Fruit fly (Drosophila melanogaster) whole organism, embryonic: ENCODE results near the gene Pp4-19C.
A peak's percentile ranks its signal among the peaks of the same experiment; 100 is the strongest.

Source experiments
- Atf6 ChIP-seq: fragments of 200-800 bp; sonication (Bioruptor generic); IDR thresholded peaks from 2 replicates; pipeline ENCODE4 v1.3.6; 2022; ENCODE audit warnings: missing biosample characterization, missing genetic modification characterization
- CG11696 ChIP-seq: fragments of 200-800 bp; sonication (Bioruptor generic); IDR thresholded peaks from 2 replicates; pipeline ENCODE4 v1.3.6; 2022; ENCODE audit warnings: missing biosample characterization, missing genetic modification characterization
- CG12104 ChIP-seq: fragments of 200-800 bp; sonication (Bioruptor generic); optimal IDR thresholded peaks from 3 replicates; lab custom pipeline; 2016; ENCODE audit warnings: missing biosample characterization, missing genetic modification characterization
- CG13424 ChIP-seq: fragments of 200-800 bp; sonication (Bioruptor generic); optimal IDR thresholded peaks from 2 replicates; lab custom pipeline; 2019; ENCODE audit warnings: missing biosample characterization, mild to moderate bottlenecking, missing genetic modification characterization, moderate library complexity
- CG13624 ChIP-seq: fragments of 200-800 bp; sonication (Bioruptor generic); optimal IDR thresholded peaks from 2 replicates; lab custom pipeline; 2016; ENCODE audit warnings: missing biosample characterization, missing genetic modification characterization
- CG14441 ChIP-seq: fragments of 200-800 bp; sonication (Bioruptor generic); IDR thresholded peaks from 2 replicates; pipeline ENCODE4 v1.3.6; 2022; ENCODE audit warnings: missing biosample characterization, missing genetic modification characterization
- CG15011 ChIP-seq: fragments of 200-800 bp; sonication (Bioruptor generic); optimal IDR thresholded peaks from 3 replicates; lab custom pipeline; 2018; ENCODE audit warnings: missing biosample characterization, mild to moderate bottlenecking, missing genetic modification characterization
- CG1529 ChIP-seq: fragments of 200-800 bp; sonication (Bioruptor generic); optimal IDR thresholded peaks from 3 replicates; lab custom pipeline; 2018; ENCODE audit warnings: missing biosample characterization, missing genetic modification characterization
- CG16815 ChIP-seq: fragments of 200-800 bp; sonication (Bioruptor generic); optimal IDR thresholded peaks from 3 replicates; lab custom pipeline; 2017; ENCODE audit warnings: missing biosample characterization, mild to moderate bottlenecking, missing genetic modification characterization
- CG34376 ChIP-seq: fragments of 200-800 bp; sonication (Bioruptor generic); optimal IDR thresholded peaks from 2 replicates; lab custom pipeline; 2018; ENCODE audit warnings: missing biosample characterization, mild to moderate bottlenecking, missing genetic modification characterization
- CG4707 ChIP-seq: fragments of 200-800 bp; sonication (Bioruptor generic); optimal IDR thresholded peaks from 2 replicates; lab custom pipeline; 2018; ENCODE audit warnings: missing biosample characterization, mild to moderate bottlenecking, missing genetic modification characterization, moderate library complexity
- CG6765 ChIP-seq: fragments of 200-800 bp; sonication (Bioruptor generic); optimal IDR thresholded peaks from 3 replicates; lab custom pipeline; 2017; ENCODE audit warnings: missing biosample characterization, mild to moderate bottlenecking, missing genetic modification characterization
- CG7357 ChIP-seq: fragments of 200-800 bp; sonication (Bioruptor generic); IDR thresholded peaks from 3 replicates; pipeline ENCODE4 v1.3.6; 2022; ENCODE audit warnings: missing biosample characterization, missing genetic modification characterization
- CG7372 ChIP-seq: fragments of 200-800 bp; sonication (Bioruptor generic); IDR thresholded peaks from 2 replicates; pipeline ENCODE4 v1.3.6; 2022; ENCODE audit warnings: missing biosample characterization, missing genetic modification characterization
- Camta ChIP-seq: fragments of 200-800 bp; sonication (Bioruptor generic); optimal IDR thresholded peaks from 2 replicates; lab custom pipeline; 2016; ENCODE audit warnings: missing biosample characterization, missing genetic modification characterization
- CrebB ChIP-seq: fragments of 200-800 bp; sonication (Bioruptor generic); optimal IDR thresholded peaks from 3 replicates; lab custom pipeline; 2018; ENCODE audit warnings: missing biosample characterization, mild to moderate bottlenecking, missing genetic modification characterization
- Dad ChIP-seq: fragments of 200-800 bp; sonication (Bioruptor generic); optimal IDR thresholded peaks from 3 replicates; lab custom pipeline; 2016; ENCODE audit warnings: missing biosample characterization, missing genetic modification characterization
- HLH54F ChIP-seq: fragments of 200-800 bp; sonication (Bioruptor generic); optimal IDR thresholded peaks from 3 replicates; lab custom pipeline; 2016; ENCODE audit warnings: missing biosample characterization, missing genetic modification characterization
- Hr78 ChIP-seq, 2 experiments: fragments of 200-800 bp in 1 of 2; fragments of >200 bp in 1 of 2; sonication (Bioruptor generic) in 1 of 2; optimal IDR thresholded peaks; 2 replicates each; lab custom pipeline; 2017 to 2019; ENCODE audit warnings: missing biosample characterization in 2 of 2, missing genetic modification characterization in 2 of 2, mild to moderate bottlenecking in 1 of 2, moderate library complexity in 1 of 2
- NK7.1 ChIP-seq: fragments of 200-800 bp; sonication (Bioruptor generic); optimal IDR thresholded peaks from 3 replicates; lab custom pipeline; 2016; ENCODE audit warnings: missing biosample characterization, missing genetic modification characterization
- Pdp1 ChIP-seq, 2 experiments: fragments of 200-800 bp; sonication (Bioruptor generic); optimal IDR thresholded peaks; 3 replicates each; lab custom pipeline; 2016; ENCODE audit warnings: missing biosample characterization in 2 of 2, missing genetic modification characterization in 2 of 2, mild to moderate bottlenecking in 1 of 2, moderate library complexity in 1 of 2
- Poxn ChIP-seq: fragments of 200-800 bp; sonication (Bioruptor generic); IDR thresholded peaks from 2 replicates; pipeline ENCODE4 v1.3.6; 2022; ENCODE audit warnings: missing biosample characterization, missing genetic modification characterization
- Ravus ChIP-seq: fragments of 200-800 bp; sonication (Bioruptor generic); IDR thresholded peaks from 2 replicates; pipeline ENCODE4 v1.3.6; 2022; ENCODE audit warnings: missing biosample characterization, missing genetic modification characterization
- Rx ChIP-seq: fragments of 200-800 bp; sonication (Bioruptor generic); IDR thresholded peaks from 2 replicates; pipeline ENCODE4 v1.3.6; 2022; ENCODE audit warnings: missing biosample characterization, missing genetic modification characterization
- Sox100B ChIP-seq: fragments of 200-800 bp; sonication (Bioruptor generic); optimal IDR thresholded peaks from 3 replicates; lab custom pipeline; 2018; ENCODE audit warnings: missing biosample characterization, mild to moderate bottlenecking, missing genetic modification characterization
- Sox102F ChIP-seq: fragments of 200-800 bp; sonication (Bioruptor generic); optimal IDR thresholded peaks from 2 replicates; lab custom pipeline; 2018; ENCODE audit warnings: missing biosample characterization, mild to moderate bottlenecking, missing genetic modification characterization, moderate library complexity
- Trl ChIP-seq, 3 experiments: fragments of >200 bp in 2 of 3; fragments of 200-800 bp in 1 of 3; sonication (Bioruptor generic) in 1 of 3; optimal IDR thresholded peaks; 2 replicates in 1 of 3; 3 replicates in 2 of 3; lab custom pipeline; 2016 to 2017; ENCODE audit warnings: missing biosample characterization in 1 of 3, missing genetic modification characterization in 1 of 3
- Vsx1 ChIP-seq: fragments of 200-800 bp; sonication (Bioruptor generic); optimal IDR thresholded peaks from 2 replicates; lab custom pipeline; 2017; ENCODE audit warnings: missing biosample characterization, mild to moderate bottlenecking, missing genetic modification characterization, missing genetic modification reagents
- ab ChIP-seq: fragments of 200-800 bp; sonication (Bioruptor generic); optimal IDR thresholded peaks from 2 replicates; lab custom pipeline; 2016; ENCODE audit warnings: missing biosample characterization, missing genetic modification characterization
- ap ChIP-seq: fragments of 200-800 bp; sonication (Bioruptor generic); IDR thresholded peaks from 2 replicates; pipeline ENCODE4 v1.3.6; 2022; ENCODE audit warnings: missing biosample characterization, missing genetic modification characterization
- ara ChIP-seq: fragments of 200-800 bp; sonication (Bioruptor generic); IDR thresholded peaks from 2 replicates; pipeline ENCODE4 v1.3.6; 2022; ENCODE audit warnings: missing biosample characterization, missing genetic modification characterization
- emc ChIP-seq: fragments of 200-800 bp; sonication (Bioruptor generic); optimal IDR thresholded peaks from 2 replicates; lab custom pipeline; 2016; ENCODE audit warnings: missing biosample characterization, missing genetic modification characterization
- gem ChIP-seq: fragments of 200-800 bp; sonication (Bioruptor generic); optimal IDR thresholded peaks from 2 replicates; lab custom pipeline; 2019; ENCODE audit warnings: missing biosample characterization, mild to moderate bottlenecking, missing genetic modification characterization, moderate library complexity
- grau ChIP-seq: fragments of 200-800 bp; optimal IDR thresholded peaks from 3 replicates; lab custom pipeline; 2019; ENCODE audit warnings: missing biosample characterization, mild to moderate bottlenecking, missing genetic modification characterization, moderate library complexity
- nerfin-2 ChIP-seq: fragments of 200-800 bp; sonication (Bioruptor generic); IDR thresholded peaks from 2 replicates; pipeline ENCODE4 v1.3.6; 2022; ENCODE audit warnings: missing biosample characterization, missing genetic modification characterization; ENCODE audit not compliant: partially characterized antibody
- nom ChIP-seq: fragments of 200-800 bp; sonication (Bioruptor generic); optimal IDR thresholded peaks from 2 replicates; lab custom pipeline; 2017; ENCODE audit warnings: missing biosample characterization, missing genetic modification characterization, mild to moderate bottlenecking, moderate library complexity, missing genetic modification reagents
- otp ChIP-seq: fragments of 200-800 bp; sonication (Bioruptor generic); IDR thresholded peaks from 3 replicates; pipeline ENCODE4, ENCODE4 v1.3.6; 2022; ENCODE audit warnings: missing biosample characterization, missing genetic modification characterization
- prd ChIP-seq, 3 experiments: fragments of >200 bp in 2 of 3; fragments of 200-800 bp in 1 of 3; sonication (Bioruptor generic) in 1 of 3; optimal IDR thresholded peaks in 2 of 3; IDR thresholded peaks in 1 of 3; 2 replicates in 2 of 3; 3 replicates in 1 of 3; pipeline versions ENCODE4 v1.3.6 to Lab custom; 2017 to 2022; ENCODE audit warnings: missing biosample characterization in 1 of 3, missing genetic modification characterization in 1 of 3
- sna ChIP-seq: fragments of 200-800 bp; sonication (Bioruptor generic); IDR thresholded peaks from 2 replicates; pipeline ENCODE4 v1.3.6; 2022; ENCODE audit warnings: missing biosample characterization, missing genetic modification characterization; ENCODE audit not compliant: partially characterized antibody
- tin ChIP-seq: fragments of 200-800 bp; sonication (Bioruptor generic); optimal IDR thresholded peaks from 3 replicates; lab custom pipeline; 2016; ENCODE audit warnings: missing biosample characterization, missing genetic modification characterization
- tio ChIP-seq: fragments of 200-800 bp; sonication (Bioruptor generic); optimal IDR thresholded peaks from 2 replicates; lab custom pipeline; 2017; ENCODE audit warnings: missing biosample characterization, missing genetic modification characterization, inconsistent platforms
- tna ChIP-seq: fragments of 200-800 bp; sonication (Bioruptor generic); IDR thresholded peaks from 2 replicates; pipeline ENCODE4 v1.3.6; 2022; ENCODE audit warnings: missing biosample characterization, missing genetic modification characterization; ENCODE audit not compliant: partially characterized antibody

Gene Pp4-19C

dm6 chrX:20433345-20434332 is 9.8 kb upstream of the Pp4-19C start, which contains the start of gene CG1695 (continued):
- TF ChIP-seq Poxn (GFP tag; lab: Robert Waterston, UW) (no peak), CG11696 (GFP tag; lab: Robert Waterston, UW) (no peak), gem (tag; lab: Kevin White, UChicago) (peak; percentile 41), Sox102F (no peak), Pdp1 (GFP tag; optimal IDR thresholded peaks at IDR 0.05; lab: Kevin White, UChicago) (peak; percentile 1 to 71), Dad (GFP tag; lab: Kevin White, UChicago) (no peak), Atf6 (no peak), Hr78 (GFP tag; optimal IDR thresholded peaks at IDR 0.05; lab: Kevin White, UChicago) (no peak), prd (optimal IDR thresholded peaks at IDR 0.05; lab: Kevin White, UChicago) (no peak), prd (GFP tag; IDR thresholded peaks at IDR 0.05; lab: Robert Waterston, UW) (0 out of 3 replicates have a peak, but pooled peaks have one; percentile 4), Vsx1 (GFP tag; lab: Kevin White, UChicago) (no peak), CG6765 (no peak), CG13624 (GFP tag; lab: Kevin White, UChicago) (no peak)

DNA sequence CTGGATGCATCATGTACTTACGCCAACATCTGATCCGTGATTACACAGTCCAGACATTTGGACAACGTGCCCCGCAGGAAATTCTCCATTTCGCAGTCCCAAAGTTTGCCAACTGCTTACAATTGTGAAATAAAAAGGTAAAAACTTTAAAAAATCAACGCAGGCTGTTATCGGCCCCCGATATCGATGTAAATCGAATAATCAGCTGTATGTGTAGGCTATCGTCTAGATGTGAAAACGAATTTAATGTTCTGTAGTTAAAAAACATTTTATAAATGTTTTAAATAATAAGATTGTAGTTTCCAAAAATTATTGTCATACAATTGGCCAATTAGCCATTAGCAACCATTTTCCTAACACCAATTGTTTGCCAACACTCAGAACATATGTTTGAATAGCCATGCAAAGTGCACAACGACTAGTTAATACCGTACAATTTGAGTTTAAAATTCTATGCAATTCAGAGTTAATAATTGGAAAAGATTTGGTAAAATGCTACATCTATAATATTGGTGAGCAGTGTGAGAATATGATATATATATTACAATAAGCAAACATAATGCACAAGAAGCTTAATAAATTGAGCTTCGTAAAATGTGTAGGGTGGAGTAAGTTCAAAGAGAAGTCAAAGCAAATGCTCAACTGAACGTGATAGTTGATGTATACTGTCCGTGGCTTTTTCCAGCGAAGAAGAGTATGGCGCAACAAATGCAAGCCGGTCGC is 5.8 kb upstream of the Pp4-19C start, which contains the start of the genes CG11710 and mal:
CG11710 (minus strand) TSS at position 192 of the 723 bp plus-strand sequence.
mal (plus strand) TSS at position 194 of the 723 bp plus-strand sequence.
- TF ChIP-seq CG7357 (GFP tag; lab: Robert Waterston, UW): peak; percentile 71
- TF ChIP-seq HLH54F (GFP tag; lab: Kevin White, UChicago): peak; percentile 77
- peak; percentile 31 for TF ChIP-seq Ravus (GFP tag; lab: Robert Waterston, UW)
- TF ChIP-seq tio (GFP tag; lab: Kevin White, UChicago): no peak
- peak; percentile 82 for TF ChIP-seq tin (GFP tag; lab: Kevin White, UChicago)
- TF ChIP-seq CG34376 (GFP tag; lab: Kevin White, UChicago): peak; percentile 49
- TF ChIP-seq Hr78 (GFP tag; optimal IDR thresholded peaks at IDR 0.05; lab: Kevin White, UChicago): no peak
- TF ChIP-seq CG16815 (GFP tag; lab: Kevin White, UChicago): no peak
- 0 out of 2 replicates have a peak, but pooled peaks have one; percentile 43 for TF ChIP-seq nerfin-2
- TF ChIP-seq CG11696 (GFP tag; lab: Robert Waterston, UW): no peak
- TF ChIP-seq ab: no peak
- peak; percentile 41 for TF ChIP-seq emc
- no peak for TF ChIP-seq Trl (optimal IDR thresholded peaks at IDR 0.05; lab: Kevin White, UChicago)
- peak; percentile 63 for TF ChIP-seq Trl (GFP tag; optimal IDR thresholded peaks at IDR 0.05; lab: Kevin White, UChicago)
- peak; percentile 41 for TF ChIP-seq CG4707 (GFP tag; lab: Kevin White, UChicago)
- peak; percentile 50; the same call in 1 of the 2 replicates for TF ChIP-seq ap (GFP tag; lab: Robert Waterston, UW)
- TF ChIP-seq Camta (GFP tag; lab: Kevin White, UChicago): peak; percentile 67
- peak; percentile 88 for TF ChIP-seq CG13624 (GFP tag; lab: Kevin White, UChicago)
- TF ChIP-seq NK7.1 (GFP tag; lab: Kevin White, UChicago): peak; percentile 73
- TF ChIP-seq CrebB (tag; lab: Kevin White, UChicago): peak; percentile 11
- peak; percentile 46; the same call in 1 of the 2 replicates for TF ChIP-seq sna (GFP tag; lab: Robert Waterston, UW)
- TF ChIP-seq prd (optimal IDR thresholded peaks at IDR 0.05; lab: Kevin White, UChicago): no peak
- peak; percentile 81 for TF ChIP-seq prd (GFP tag; IDR thresholded peaks at IDR 0.05; lab: Robert Waterston, UW)
- TF ChIP-seq CG1529 (GFP tag; lab: Kevin White, UChicago): no peak
- no peak for TF ChIP-seq Sox100B (GFP tag; lab: Kevin White, UChicago)
- peak; percentile 88 for TF ChIP-seq CG13424
- TF ChIP-seq CG7372 (GFP tag; lab: Robert Waterston, UW): peak; percentile 73; the same call in 1 of the 2 replicates
- no peak for TF ChIP-seq otp
- TF ChIP-seq grau: peak; percentile 81
- peak; percentile 71 for TF ChIP-seq nom (GFP tag; lab: Kevin White, UChicago)
- peak; percentile 37; the same call in 1 of the 2 replicates for TF ChIP-seq ara
- TF ChIP-seq CG15011 (GFP tag; lab: Kevin White, UChicago): no peak
- TF ChIP-seq CG12104 (GFP tag; lab: Kevin White, UChicago): peak; percentile 77
- TF ChIP-seq tna (GFP tag; lab: Robert Waterston, UW): peak; percentile 33; the same call in 1 of the 2 replicates
- TF ChIP-seq Rx (GFP tag; lab: Robert Waterston, UW): no peak; the same call in 1 of the 2 replicates
- TF ChIP-seq CG14441: peak; percentile 71
